Fruit fly (Drosophila melanogaster): ENCODE results near the gene ema.
A peak's percentile ranks its signal among the peaks of the same experiment; 100 is the strongest.

Gene ema

DNA sequence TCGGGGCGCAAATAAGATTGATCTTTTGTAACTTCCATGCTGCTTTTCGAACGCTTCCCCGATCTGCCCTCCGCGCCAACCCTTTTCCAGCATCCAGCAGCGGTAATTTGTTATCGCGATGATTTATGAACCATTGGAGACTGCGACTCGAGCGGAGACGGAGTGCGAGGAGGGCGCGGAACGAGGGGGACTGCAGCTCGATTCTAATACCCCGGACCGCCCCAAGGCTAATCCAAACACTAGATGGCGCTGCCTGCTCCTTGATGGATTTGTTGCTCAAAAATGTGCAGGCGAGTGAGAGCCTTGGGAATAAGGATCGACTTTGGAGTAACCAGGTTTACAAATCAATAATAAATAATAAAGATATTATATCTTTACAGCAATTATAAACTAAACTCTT is 33.0 kb downstream of the ema start:
- TF ChIP-seq CG7368 (GFP tag; optimal IDR thresholded peaks at IDR 0.05) (no peak), acj6 (GFP tag; optimal IDR thresholded peaks at IDR 0.05) (no peak), CG6276 (GFP tag; optimal IDR thresholded peaks at IDR 0.05) (no peak), CG4318 (GFP tag; optimal IDR thresholded peaks at IDR 0.05) (no peak), spab (GFP tag; optimal IDR thresholded peaks at IDR 0.05) (no peak), CG8632 (GFP tag; optimal IDR thresholded peaks at IDR 0.05) (no peak), Ets21C (GFP tag; optimal IDR thresholded peaks at IDR 0.05) (no peak), CG6792 (GFP tag; optimal IDR thresholded peaks at IDR 0.05) (no peak), svp (GFP tag) (no peak), CG6808 (GFP tag; optimal IDR thresholded peaks at IDR 0.05) (no peak), topi (GFP tag; optimal IDR thresholded peaks at IDR 0.05) (no peak), Sox102F (GFP tag; optimal IDR thresholded peaks at IDR 0.05) (no peak), CG6854 (GFP tag; optimal IDR thresholded peaks at IDR 0.05) (no peak), CG11294 (GFP tag; IDR thresholded peaks at IDR 0.05) (no peak), CG9139 (GFP tag; optimal IDR thresholded peaks at IDR 0.05) (no peak)

DNA sequence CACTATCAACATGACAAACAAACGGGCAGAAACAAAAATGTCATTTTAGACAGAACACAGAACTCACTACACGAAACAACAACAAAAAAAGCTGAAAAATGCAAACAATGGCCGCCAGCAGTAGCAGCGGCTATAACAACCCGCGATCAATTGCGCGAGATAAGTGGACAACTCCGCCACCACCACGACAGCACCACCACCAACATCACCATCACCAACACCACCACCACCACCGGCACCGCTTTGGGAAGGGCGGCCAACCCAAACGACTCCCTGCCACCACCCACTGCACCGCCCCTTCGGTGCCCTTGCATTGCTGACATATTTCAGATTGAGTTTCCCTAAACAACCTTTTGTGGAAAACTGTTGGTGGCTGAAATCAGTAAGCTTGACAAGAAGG is 34.8 kb downstream of the ema start:
- no peak for TF ChIP-seq dac (GFP tag; optimal IDR thresholded peaks at IDR 0.05)
- no peak for TF ChIP-seq esn (GFP tag; optimal IDR thresholded peaks at IDR 0.05)
- TF ChIP-seq CG6808 (GFP tag; optimal IDR thresholded peaks at IDR 0.05): no peak
- TF ChIP-seq CG6276 (GFP tag; optimal IDR thresholded peaks at IDR 0.05): no peak

DNA sequence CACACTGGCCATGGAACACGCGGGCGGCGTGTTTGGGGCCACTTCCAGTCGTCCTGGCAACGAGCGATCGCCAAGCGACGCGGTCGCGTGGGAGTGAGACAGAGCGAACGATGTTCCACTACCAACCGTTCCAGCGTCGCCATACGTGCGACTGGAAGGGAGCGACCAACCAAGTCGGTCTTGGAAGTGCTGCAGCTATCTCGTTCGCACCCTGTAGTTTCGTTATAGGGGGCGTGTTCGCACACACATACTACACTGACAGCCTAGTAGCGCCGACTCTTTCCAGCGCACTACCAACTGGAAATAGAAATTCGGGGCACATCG is 37.8 kb downstream of the ema start:
- no peak for TF ChIP-seq Sox15 (GFP tag; optimal IDR thresholded peaks at IDR 0.05)
- TF ChIP-seq acj6 (GFP tag; optimal IDR thresholded peaks at IDR 0.05): no peak
- TF ChIP-seq Eip75B (GFP tag; optimal IDR thresholded peaks at IDR 0.05): no peak
- no peak for TF ChIP-seq CG6854 (GFP tag; optimal IDR thresholded peaks at IDR 0.05)
- TF ChIP-seq CG16779 (tag; optimal IDR thresholded peaks at IDR 0.05): no peak
- no peak for TF ChIP-seq CG4318 (GFP tag; optimal IDR thresholded peaks at IDR 0.05)
- TF ChIP-seq salr (GFP tag; optimal IDR thresholded peaks at IDR 0.05): no peak
- no peak for TF ChIP-seq Ets96B (tag; optimal IDR thresholded peaks at IDR 0.05)
- no peak for TF ChIP-seq CG7368 (GFP tag; optimal IDR thresholded peaks at IDR 0.05)
- no peak for TF ChIP-seq CG3032 (tag; optimal IDR thresholded peaks at IDR 0.05)
- TF ChIP-seq esn (GFP tag; optimal IDR thresholded peaks at IDR 0.05): no peak
- TF ChIP-seq Blimp-1 (GFP tag; optimal IDR thresholded peaks at IDR 0.05): no peak
- no peak for TF ChIP-seq svp (GFP tag)
- no peak for TF ChIP-seq CG6808 (GFP tag; optimal IDR thresholded peaks at IDR 0.05)
- TF ChIP-seq CG15336 (GFP tag; IDR thresholded peaks at IDR 0.05): no peak
- no peak for TF ChIP-seq Lpt (GFP tag; optimal IDR thresholded peaks at IDR 0.05)
- no peak for TF ChIP-seq Ets21C (GFP tag; optimal IDR thresholded peaks at IDR 0.05)
- no peak for TF ChIP-seq fkh (GFP tag; optimal IDR thresholded peaks at IDR 0.05)

DNA sequence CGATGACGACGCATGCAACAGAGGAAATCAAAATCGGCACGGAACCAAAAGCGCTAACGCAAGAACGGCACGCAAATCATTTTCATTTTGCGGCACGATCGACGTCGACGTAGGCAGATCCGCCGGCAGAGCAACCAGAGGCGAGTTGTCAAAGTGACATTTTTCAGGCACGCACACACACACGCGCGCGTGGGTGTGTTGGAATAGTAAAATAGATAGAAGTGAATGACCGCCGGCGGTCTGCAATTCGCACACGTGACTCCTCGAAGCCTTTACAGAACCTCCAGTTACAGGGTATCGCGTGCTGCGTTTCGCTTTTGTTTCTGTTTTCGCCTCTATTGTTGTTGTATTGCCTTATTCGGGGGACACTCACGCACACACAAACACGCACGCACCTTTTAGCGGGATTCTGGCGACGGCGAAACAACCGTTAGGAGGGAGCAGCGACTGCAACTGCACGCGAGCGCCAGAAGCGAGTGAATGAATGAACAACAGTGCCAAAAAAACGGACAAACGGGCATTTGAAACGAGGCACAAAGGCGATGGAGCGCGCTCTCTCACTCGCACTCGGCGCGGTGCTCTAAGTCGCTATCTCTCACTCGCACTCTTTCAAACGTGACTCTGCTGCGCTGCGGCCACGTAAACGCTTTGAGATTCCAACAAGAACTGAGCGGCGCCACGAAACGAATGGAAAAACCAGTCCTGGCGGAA is 38.3 kb downstream of the ema start, which contains the start of gene ss:
Gene ss (minus strand): TSS at position 668 of the 711 bp plus-strand sequence.
- TF ChIP-seq ss (GFP tag; optimal IDR thresholded peaks at IDR 0.05) (peak; percentile 26 to 83), fd59A (GFP tag; optimal IDR thresholded peaks at IDR 0.05) (no peak), CG11762 (GFP tag; optimal IDR thresholded peaks at IDR 0.05; ENCODE audit: insufficient read depth) (no peak), Hr4 (GFP tag; optimal IDR thresholded peaks at IDR 0.05) (no peak), CG9139 (GFP tag; optimal IDR thresholded peaks at IDR 0.05) (no peak)

DNA sequence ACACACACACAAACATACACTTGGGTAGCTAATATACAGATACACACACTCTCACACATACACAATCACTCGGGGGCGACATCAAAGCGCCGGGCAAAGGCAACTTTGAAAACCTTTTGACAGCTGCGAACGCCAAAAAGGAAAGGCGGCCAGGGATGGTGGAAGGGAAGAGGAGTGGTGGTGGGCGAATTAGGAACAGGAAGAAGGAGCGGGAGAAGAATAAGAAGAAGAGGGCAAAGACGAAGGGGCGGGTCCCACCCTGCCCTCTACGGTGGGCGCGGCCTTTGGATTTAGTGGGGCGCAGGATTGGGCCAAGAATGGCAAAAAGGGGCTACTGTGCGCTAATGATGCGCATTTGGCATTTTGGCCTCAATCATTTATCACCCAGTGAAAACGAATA is 44.9 kb downstream of the ema start:
- no peak for TF ChIP-seq topi (GFP tag; optimal IDR thresholded peaks at IDR 0.05)
- peak; percentile 32 for TF ChIP-seq svp (GFP tag)

Measured in whole organism, prepupa.